Worm (Caenorhabditis elegans) whole organism, midembryonic: Measurements from ENCODE around the gene casy-1.

Experiments used
- T22C8.4 ChIP-seq: fragments of 200-800 bp; sonication (Bioruptor generic); IDR thresholded peaks from 2 replicates; pipeline ENCODE4 v1.3.6; 2022; ENCODE audit warnings: missing genetic modification characterization, missing compliant biosample characterization
- klf-2 ChIP-seq: fragments of 200-800 bp; sonication (Bioruptor generic); conservative IDR thresholded peaks from 2 replicates; pipeline ENCODE4 v1.3.6; 2022; ENCODE audit warnings: missing genetic modification reagents, missing genetic modification characterization, missing compliant biosample characterization
- med-1 ChIP-seq: sonication (generic microtip); optimal IDR thresholded peaks from 2 replicates; lab custom pipeline; 2017; ENCODE audit warnings: missing genetic modification characterization, mild to moderate bottlenecking, missing compliant biosample characterization, antibody characterized with exemption, missing genetic modification reagents; ENCODE audit not compliant: insufficient read depth
- ztf-23 ChIP-seq: fragments of 200-800 bp; sonication (Bioruptor generic); IDR thresholded peaks from 2 replicates; pipeline ENCODE4 v1.3.6; 2022; ENCODE audit warnings: missing genetic modification reagents, missing genetic modification characterization, missing compliant biosample characterization
- ztf-29 ChIP-seq: fragments of 200-800 bp; sonication (Bioruptor generic); IDR thresholded peaks from 2 replicates; pipeline ENCODE4 v1.3.6; 2022; ENCODE audit warnings: missing genetic modification reagents, missing genetic modification characterization, missing compliant biosample characterization

DNA sequence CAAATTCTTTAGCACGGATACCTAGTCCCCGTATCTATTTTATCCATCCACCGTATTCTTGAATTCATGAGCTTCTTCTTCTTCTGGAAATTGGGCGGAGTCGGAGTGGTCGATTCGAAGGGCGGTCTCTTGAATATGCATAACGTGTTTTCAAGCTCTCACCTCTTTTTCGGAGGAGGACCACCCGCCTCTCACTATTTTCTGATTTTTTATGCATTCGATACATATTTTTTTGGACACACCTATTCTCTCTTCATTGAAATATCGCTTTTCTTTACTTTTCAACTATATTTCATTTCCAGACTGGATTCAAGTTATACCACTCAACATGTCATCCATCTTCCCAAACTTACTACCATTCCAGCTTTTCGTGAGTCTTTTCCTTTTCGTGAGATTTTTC lies 28.0 kb downstream of the casy-1 start, which contains the start of gene egl-44:
- TF ChIP-seq ztf-23 (GFP tag; lab: Robert Waterston, UW): no peak
- TF ChIP-seq T22C8.4: no peak
- TF ChIP-seq med-1 (GFP tag; lab: Kevin White, UChicago): no peak
- TF ChIP-seq klf-2 (GFP tag; lab: Robert Waterston, UW): no peak
- TF ChIP-seq ztf-29 (GFP tag; lab: Robert Waterston, UW): no peak
